Worm (Caenorhabditis elegans) whole organism, early embryonic: ENCODE measurements around the gene nhr-45.

Experiments used
- B0310.2 ChIP-seq: sonication (generic microtip); optimal IDR thresholded peaks from 2 replicates; lab custom pipeline; 2016; ENCODE audit warnings: mild to moderate bottlenecking, missing genetic modification characterization, missing compliant biosample characterization
- aly-1 ChIP-seq: sonication (generic microtip); optimal IDR thresholded peaks from 2 replicates; lab custom pipeline; 2016; ENCODE audit warnings: missing genetic modification characterization, missing compliant biosample characterization
- ama-1 ChIP-seq: fragments of 150-350 bp; optimal IDR thresholded peaks from 2 replicates; lab custom pipeline; 2014
- ceh-13 ChIP-seq: fragments of 200-800 bp; sonication (Bioruptor generic); optimal IDR thresholded peaks from 2 replicates; lab custom pipeline; 2018; ENCODE audit warnings: mild to moderate bottlenecking, missing genetic modification characterization, missing compliant biosample characterization
- hmbx-1 ChIP-seq: sonication (generic microtip); optimal IDR thresholded peaks from 2 replicates; lab custom pipeline; 2016; ENCODE audit warnings: mild to moderate bottlenecking, missing genetic modification characterization, missing compliant biosample characterization
- hmg-4 ChIP-seq: fragments of 200-800 bp; sonication (Bioruptor generic); optimal IDR thresholded peaks from 2 replicates; lab custom pipeline; 2018; ENCODE audit warnings: mild to moderate bottlenecking, missing genetic modification characterization, missing compliant biosample characterization
- hnd-1 ChIP-seq: sonication (generic microtip); optimal IDR thresholded peaks from 2 replicates; lab custom pipeline; 2016; ENCODE audit warnings: missing genetic modification characterization, missing compliant biosample characterization
- pes-1 ChIP-seq: fragments of 200-800 bp; sonication (Bioruptor generic); IDR thresholded peaks from 2 replicates; pipeline ENCODE4 v1.3.6; 2022; ENCODE audit warnings: missing genetic modification reagents, missing genetic modification characterization, missing compliant biosample characterization
- sea-1 ChIP-seq: fragments of 200-800 bp; sonication (Bioruptor generic); conservative IDR thresholded peaks from 2 replicates; pipeline ENCODE4 v1.3.6; 2022; ENCODE audit warnings: missing genetic modification characterization, missing compliant biosample characterization
- tbx-37 ChIP-seq: fragments of 200-800 bp; sonication (Bioruptor generic); conservative IDR thresholded peaks from 2 replicates; pipeline ENCODE4 v1.3.6; 2022; ENCODE audit warnings: missing genetic modification reagents, missing genetic modification characterization, missing compliant biosample characterization
- tra-4 ChIP-seq: sonication (generic microtip); optimal IDR thresholded peaks from 2 replicates; lab custom pipeline; 2017; ENCODE audit warnings: missing genetic modification characterization, missing compliant biosample characterization

- TF ChIP-seq tra-4 (tag; lab: Kevin White, UChicago) (no peak), aly-1 (no peak), ceh-13 (no peak), ama-1 (no peak), tbx-37 (no peak), pes-1 (GFP tag; lab: Robert Waterston, UW) (no peak), hmg-4 (no peak), sea-1 (no peak), hmbx-1 (no peak), B0310.2 (tag; lab: Kevin White, UChicago) (no peak), hnd-1 (tag; lab: Kevin White, UChicago) (no peak)
Observed at ce11 chrX:4694611-4695370, 34.7 kb upstream of the nhr-45 start.
